Worm (Caenorhabditis elegans): Measurements from ENCODE around the gene W08E12.2.
"Not testable (repeated sequence)": the region's sequence is repeated elsewhere in the genome, so short reads cannot be mapped to it uniquely, and the experiment has no call there.

The W08E12.2 gene

ce11 chrIV:3313311-3313710 lies 7.6 kb downstream of the W08E12.2 start (continued):
- TF ChIP-seq repo-1 (tag; optimal IDR thresholded peaks at IDR 0.05) (peak; percentile 50), lir-1 (GFP tag; conservative IDR thresholded peaks at IDR 0.05) (peak; percentile 93), Y67H2A.10 (GFP tag; conservative IDR thresholded peaks at IDR 0.05) (peak; percentile 88), hrde-1 (tag; optimal IDR thresholded peaks at IDR 0.05; ENCODE audit: borderline replicate concordance) (peak; percentile 9), hsf-1 (GFP tag; IDR thresholded peaks at IDR 0.05) (peak; percentile 91), lin-54 (GFP tag; optimal IDR thresholded peaks at IDR 0.05) (peak; percentile 92), nhr-80 (tag; optimal IDR thresholded peaks at IDR 0.05) (peak; percentile 37), lin-40 (tag; optimal IDR thresholded peaks at IDR 0.05) (peak; percentile 79), let-607 (tag; optimal IDR thresholded peaks at IDR 0.05) (peak; percentile 83 to 93), Y56A3A.18 (GFP tag; IDR thresholded peaks at IDR 0.05) (peak; percentile 98), ceh-27 (GFP tag; optimal IDR thresholded peaks at IDR 0.05) (peak; percentile 54), nhr-120 (GFP tag; IDR thresholded peaks at IDR 0.05) (peak; percentile 92), nfyb-1 (GFP tag; IDR thresholded peaks at IDR 0.05) (peak; percentile 98), madf-6 (GFP tag; IDR thresholded peaks at IDR 0.05) (peak; percentile 98), lin-35 (GFP tag; optimal IDR thresholded peaks at IDR 0.05) (peak in 1 of 3 experiments; percentile 68), ztf-25 (GFP tag; IDR thresholded peaks at IDR 0.05) (peak; percentile 84; the same call in 1 of the 2 replicates), chd-7 (tag; optimal IDR thresholded peaks at IDR 0.05) (peak; percentile 26), snpc-4 (tag; optimal IDR thresholded peaks at IDR 0.05) (peak in 2 of 4 experiments; percentile 45 to 72), K11D2.4 (GFP tag; IDR thresholded peaks at IDR 0.05) (peak; percentile 97), rcor-1 (GFP tag; IDR thresholded peaks at IDR 0.05) (peak; percentile 97), him-1 (tag; optimal IDR thresholded peaks at IDR 0.05) (peak; percentile 45), hmg-1.2 (GFP tag; IDR thresholded peaks at IDR 0.05) (peak; percentile 100), madf-3 (GFP tag; IDR thresholded peaks at IDR 0.05) (peak; percentile 97), bed-1 (GFP tag; IDR thresholded peaks at IDR 0.05) (0 out of 2 replicates have a peak, but pooled peaks have one; percentile 41), unc-130 (GFP tag; optimal IDR thresholded peaks at IDR 0.05) (peak; percentile 71), bed-2 (GFP tag; IDR thresholded peaks at IDR 0.05) (peak; percentile 95), attf-6 (GFP tag; IDR thresholded peaks at IDR 0.05) (peak; percentile 85), lin-26 (GFP tag; IDR thresholded peaks at IDR 0.05) (peak; percentile 89), F39B2.1 (GFP tag; IDR thresholded peaks at IDR 0.05) (peak; percentile 83; the same call in 1 of the 2 replicates), egl-18 (GFP tag; IDR thresholded peaks at IDR 0.05) (peak; percentile 95), F22D6.2 (tag; optimal IDR thresholded peaks at IDR 0.05) (peak; percentile 50), somi-1 (GFP tag; optimal IDR thresholded peaks at IDR 0.05) (peak; percentile 64), K12H6.12 (tag; optimal IDR thresholded peaks at IDR 0.05) (peak; percentile 51), tbp1 (GFP tag; optimal IDR thresholded peaks at IDR 0.05) (peak; percentile 59), ceh-100 (GFP tag; IDR thresholded peaks at IDR 0.05) (peak; percentile 91), mcd-1 (GFP tag; IDR thresholded peaks at IDR 0.05) (peak; percentile 99), ztf-28 (GFP tag; IDR thresholded peaks at IDR 0.05) (peak; percentile 97), efl-1 (GFP tag; optimal IDR thresholded peaks at IDR 0.05) (peak; percentile 31), let-526 (GFP tag; IDR thresholded peaks at IDR 0.05) (peak; percentile 84; the same call in 1 of the 2 replicates), B0019.2 (GFP tag; conservative IDR thresholded peaks at IDR 0.05) (peak; percentile 93), tlf-1 (GFP tag; optimal IDR thresholded peaks at IDR 0.05) (peak; percentile 92), lsl-1 (GFP tag; optimal IDR thresholded peaks at IDR 0.05) (peak; percentile 85), ztf-26 (tag; optimal IDR thresholded peaks at IDR 0.05) (peak; percentile 82), ZK185.1 (tag; optimal IDR thresholded peaks at IDR 0.05; ENCODE audit: poor library complexity, severe bottlenecking) (peak; percentile 39), egrh-3 (GFP tag; IDR thresholded peaks at IDR 0.05) (peak; percentile 72), attf-5 (GFP tag; optimal IDR thresholded peaks at IDR 0.05) (peak; percentile 78), C06A6.2 (GFP tag; conservative IDR thresholded peaks at IDR 0.05) (peak; percentile 96)
- not testable (repeated sequence) for TF ChIP-seq snpc-4 (GFP tag; optimal IDR thresholded peaks at IDR 0.05)

Measured in whole organism, young adult.